Fruit fly (Drosophila melanogaster) whole organism, embryonic: Measurements from ENCODE around the gene CG13653.

Experiments
- Ada2b ChIP-seq: fragments of 200-800 bp; sonication (Bioruptor generic); IDR thresholded peaks from 2 replicates; pipeline ENCODE4 v1.3.6; 2022; ENCODE audit warnings: missing biosample characterization, missing genetic modification characterization
- Aef1 ChIP-seq: fragments of 200-800 bp; sonication (Bioruptor generic); IDR thresholded peaks from 3 replicates; pipeline ENCODE4 v1.3.6; 2022; ENCODE audit warnings: missing biosample characterization, missing genetic modification characterization
- CG10979 ChIP-seq: fragments of 200-800 bp; sonication (Bioruptor generic); optimal IDR thresholded peaks from 2 replicates; lab custom pipeline; 2018; ENCODE audit warnings: missing biosample characterization, mild to moderate bottlenecking, missing genetic modification characterization, moderate library complexity
- CG11504 ChIP-seq: fragments of 200-800 bp; sonication (Bioruptor generic); optimal IDR thresholded peaks from 3 replicates; lab custom pipeline; 2019; ENCODE audit warnings: missing biosample characterization, mild to moderate bottlenecking, missing genetic modification characterization, moderate library complexity
- CG12155 ChIP-seq: fragments of 200-800 bp; sonication (Bioruptor generic); optimal IDR thresholded peaks from 3 replicates; lab custom pipeline; 2016; ENCODE audit warnings: missing biosample characterization, missing genetic modification characterization
- CG13894 ChIP-seq: fragments of 200-800 bp; sonication (Bioruptor generic); optimal IDR thresholded peaks from 3 replicates; lab custom pipeline; 2018; ENCODE audit warnings: missing biosample characterization, mild to moderate bottlenecking, missing genetic modification characterization, moderate library complexity
- CG1603 ChIP-seq: fragments of 200-800 bp; sonication (Bioruptor generic); optimal IDR thresholded peaks from 2 replicates; lab custom pipeline; 2019; ENCODE audit warnings: missing biosample characterization, mild to moderate bottlenecking, missing genetic modification characterization, moderate library complexity
- CG16779 ChIP-seq: fragments of 200-800 bp; sonication (Bioruptor generic); IDR thresholded peaks from 2 replicates; pipeline ENCODE4 v1.3.6; 2022; ENCODE audit warnings: missing biosample characterization, missing genetic modification characterization
- CG17361 ChIP-seq: fragments of 200-800 bp; sonication (Bioruptor generic); IDR thresholded peaks from 3 replicates; pipeline ENCODE4 v1.3.6; 2022; ENCODE audit warnings: missing biosample characterization, missing genetic modification characterization
- CG17568 ChIP-seq: fragments of 200-800 bp; sonication (Bioruptor generic); optimal IDR thresholded peaks from 2 replicates; lab custom pipeline; 2018; ENCODE audit warnings: missing biosample characterization, mild to moderate bottlenecking, missing genetic modification characterization, moderate library complexity
- CG17802 ChIP-seq: fragments of 200-800 bp; sonication (Bioruptor generic); optimal IDR thresholded peaks from 2 replicates; lab custom pipeline; 2018; ENCODE audit warnings: missing biosample characterization, mild to moderate bottlenecking, missing genetic modification characterization, moderate library complexity
- CG1792 ChIP-seq: fragments of 200-800 bp; sonication (Bioruptor generic); optimal IDR thresholded peaks from 2 replicates; lab custom pipeline; 2016; ENCODE audit warnings: missing biosample characterization, missing genetic modification characterization
- CG18599 ChIP-seq: fragments of 200-800 bp; sonication (Bioruptor generic); optimal IDR thresholded peaks from 3 replicates; lab custom pipeline; 2017; ENCODE audit warnings: missing biosample characterization, missing genetic modification characterization, mild to moderate bottlenecking, moderate library complexity, missing genetic modification reagents
- CG18619 ChIP-seq: fragments of 200-800 bp; sonication (Bioruptor generic); optimal IDR thresholded peaks from 3 replicates; lab custom pipeline; 2017; ENCODE audit warnings: missing biosample characterization, mild to moderate bottlenecking, missing genetic modification characterization
- CG33213 ChIP-seq: fragments of 200-800 bp; sonication (Bioruptor generic); optimal IDR thresholded peaks from 3 replicates; lab custom pipeline; 2016; ENCODE audit warnings: missing biosample characterization, missing genetic modification characterization
- CG34422 ChIP-seq: fragments of 200-800 bp; sonication (Bioruptor generic); IDR thresholded peaks from 3 replicates; pipeline ENCODE4 v1.3.6; 2022; ENCODE audit warnings: missing biosample characterization, missing genetic modification characterization
- CG5180 ChIP-seq: fragments of 200-800 bp; sonication (Bioruptor generic); optimal IDR thresholded peaks from 3 replicates; lab custom pipeline; 2017; ENCODE audit warnings: missing biosample characterization, missing genetic modification characterization, mild to moderate bottlenecking, moderate library complexity, missing genetic modification reagents
- CG6175 ChIP-seq: fragments of 200-800 bp; sonication (Bioruptor generic); IDR thresholded peaks from 3 replicates; pipeline ENCODE4 v1.3.6; 2022; ENCODE audit warnings: missing biosample characterization, missing genetic modification characterization
- CG6254 ChIP-seq: fragments of 200-800 bp; sonication (Bioruptor generic); optimal IDR thresholded peaks from 3 replicates; lab custom pipeline; 2017; ENCODE audit warnings: mild to moderate bottlenecking, missing biosample characterization, missing genetic modification reagents, missing genetic modification characterization
- CG8281 ChIP-seq: fragments of 200-800 bp; sonication (Bioruptor generic); optimal IDR thresholded peaks from 2 replicates; lab custom pipeline; 2018; ENCODE audit warnings: missing biosample characterization, mild to moderate bottlenecking, missing genetic modification characterization, moderate library complexity
- CkIIα-i1 ChIP-seq: fragments of 200-800 bp; sonication (Bioruptor generic); IDR thresholded peaks from 2 replicates; pipeline ENCODE4 v1.3.6; 2022; ENCODE audit warnings: missing biosample characterization, missing genetic modification characterization
- Dbx ChIP-seq: fragments of 200-800 bp; sonication (Bioruptor generic); IDR thresholded peaks from 3 replicates; pipeline ENCODE4 v1.3.6; 2022; ENCODE audit warnings: missing biosample characterization, missing genetic modification characterization
- Dfd ChIP-seq, 2 experiments: fragments of >200 bp; optimal IDR thresholded peaks; 2 replicates each; lab custom pipeline; 2017; ENCODE audit warnings: missing biosample characterization in 2 of 2, missing genetic modification characterization in 2 of 2
- Dip2 ChIP-seq: fragments of 200-800 bp; sonication (Bioruptor generic); IDR thresholded peaks from 2 replicates; pipeline ENCODE4 v1.3.6; 2022; ENCODE audit warnings: missing biosample characterization, missing genetic modification characterization
- Drgx ChIP-seq: fragments of 200-800 bp; sonication (Bioruptor generic); IDR thresholded peaks from 2 replicates; pipeline ENCODE4 v1.3.6; 2022; ENCODE audit warnings: missing biosample characterization, missing genetic modification characterization
- E2f1 ChIP-seq: fragments of 200-800 bp; sonication (Bioruptor generic); IDR thresholded peaks from 2 replicates; pipeline ENCODE4 v1.3.6; 2022; ENCODE audit warnings: missing biosample characterization, missing genetic modification characterization
- ERR ChIP-seq: fragments of 200-800 bp; sonication (Bioruptor generic); optimal IDR thresholded peaks from 2 replicates; lab custom pipeline; 2016; ENCODE audit warnings: missing biosample characterization, missing genetic modification characterization
- Elba2 ChIP-seq: fragments of 200-800 bp; sonication (Bioruptor generic); optimal IDR thresholded peaks from 3 replicates; lab custom pipeline; 2016; ENCODE audit warnings: missing biosample characterization, missing genetic modification characterization
- Ets97D ChIP-seq: fragments of 200-800 bp; sonication (Bioruptor generic); optimal IDR thresholded peaks from 3 replicates; lab custom pipeline; 2016; ENCODE audit warnings: missing biosample characterization, missing genetic modification characterization
- Gsc ChIP-seq: fragments of 200-800 bp; sonication (Bioruptor generic); IDR thresholded peaks from 2 replicates; pipeline ENCODE4 v1.3.6; 2022; ENCODE audit warnings: missing biosample characterization, missing genetic modification characterization
- Lhr ChIP-seq: fragments of 200-800 bp; sonication (Bioruptor generic); optimal IDR thresholded peaks from 3 replicates; lab custom pipeline; 2017; ENCODE audit warnings: mild to moderate bottlenecking, missing biosample characterization, missing genetic modification reagents, missing genetic modification characterization
- Meics ChIP-seq: fragments of 200-800 bp; sonication (Bioruptor generic); optimal IDR thresholded peaks from 2 replicates; lab custom pipeline; 2017; ENCODE audit warnings: missing biosample characterization, mild to moderate bottlenecking, missing genetic modification characterization
- Oaz ChIP-seq: fragments of 200-800 bp; sonication (Bioruptor generic); IDR thresholded peaks from 2 replicates; pipeline ENCODE4 v1.3.6; 2022; ENCODE audit warnings: missing biosample characterization, missing genetic modification characterization
- Opbp ChIP-seq: fragments of 200-800 bp; sonication (Bioruptor generic); IDR thresholded peaks from 3 replicates; pipeline ENCODE4 v1.3.6; 2022; ENCODE audit warnings: missing biosample characterization, missing genetic modification characterization; ENCODE audit not compliant: partially characterized antibody
- Poxn ChIP-seq: fragments of 200-800 bp; sonication (Bioruptor generic); IDR thresholded peaks from 2 replicates; pipeline ENCODE4 v1.3.6; 2022; ENCODE audit warnings: missing biosample characterization, missing genetic modification characterization
- abd-A ChIP-seq: fragments of 200-800 bp; sonication (Bioruptor generic); optimal IDR thresholded peaks from 3 replicates; lab custom pipeline; 2019; ENCODE audit warnings: missing biosample characterization, mild to moderate bottlenecking, missing genetic modification characterization, moderate library complexity
- chn ChIP-seq: fragments of 200-800 bp; sonication (Bioruptor generic); optimal IDR thresholded peaks from 2 replicates; lab custom pipeline; 2016; ENCODE audit warnings: missing biosample characterization, missing genetic modification characterization
- fd3F ChIP-seq: fragments of 200-800 bp; sonication (Bioruptor generic); optimal IDR thresholded peaks from 2 replicates; lab custom pipeline; 2018; ENCODE audit warnings: missing biosample characterization, mild to moderate bottlenecking, missing genetic modification characterization, moderate library complexity
- fru ChIP-seq: fragments of >200 bp; optimal IDR thresholded peaks from 2 replicates; lab custom pipeline; 2017
- gsb-n ChIP-seq: fragments of 200-800 bp; sonication (Bioruptor generic); optimal IDR thresholded peaks from 3 replicates; lab custom pipeline; 2018; ENCODE audit warnings: missing biosample characterization, mild to moderate bottlenecking, missing genetic modification characterization
- pita ChIP-seq: fragments of 200-800 bp; sonication (Bioruptor generic); optimal IDR thresholded peaks from 2 replicates; lab custom pipeline; 2017; ENCODE audit warnings: missing biosample characterization, mild to moderate bottlenecking, missing genetic modification characterization
- prd ChIP-seq, 3 experiments: fragments of >200 bp in 2 of 3; fragments of 200-800 bp in 1 of 3; sonication (Bioruptor generic) in 1 of 3; optimal IDR thresholded peaks in 2 of 3; IDR thresholded peaks in 1 of 3; 2 replicates in 2 of 3; 3 replicates in 1 of 3; pipeline versions ENCODE4 v1.3.6 to Lab custom; 2017 to 2022; ENCODE audit warnings: missing biosample characterization in 1 of 3, missing genetic modification characterization in 1 of 3
- scrt ChIP-seq: fragments of 200-800 bp; sonication (Bioruptor generic); optimal IDR thresholded peaks from 2 replicates; lab custom pipeline; 2018; ENCODE audit warnings: missing biosample characterization, mild to moderate bottlenecking, missing genetic modification characterization, moderate library complexity
- sd ChIP-seq: fragments of 200-800 bp; sonication (Bioruptor generic); optimal IDR thresholded peaks from 3 replicates; lab custom pipeline; 2018; ENCODE audit warnings: missing biosample characterization, mild to moderate bottlenecking, missing genetic modification characterization, moderate library complexity
- sima ChIP-seq: fragments of 200-800 bp; sonication (Bioruptor generic); optimal IDR thresholded peaks from 2 replicates; lab custom pipeline; 2016; ENCODE audit warnings: missing biosample characterization, missing genetic modification characterization
- stc ChIP-seq: fragments of 200-800 bp; sonication (Bioruptor generic); IDR thresholded peaks from 2 replicates; pipeline ENCODE4 v1.3.6; 2022; ENCODE audit warnings: missing biosample characterization, missing genetic modification characterization
- tio ChIP-seq: fragments of 200-800 bp; sonication (Bioruptor generic); optimal IDR thresholded peaks from 2 replicates; lab custom pipeline; 2017; ENCODE audit warnings: missing biosample characterization, missing genetic modification characterization, inconsistent platforms
- trem ChIP-seq: fragments of 200-800 bp; optimal IDR thresholded peaks from 3 replicates; lab custom pipeline; 2019; ENCODE audit warnings: missing biosample characterization, mild to moderate bottlenecking, missing genetic modification characterization, moderate library complexity
- twi ChIP-seq: fragments of 200-800 bp; optimal IDR thresholded peaks from 2 replicates; lab custom pipeline; 2019; ENCODE audit warnings: missing biosample characterization, mild to moderate bottlenecking, missing genetic modification characterization, moderate library complexity
- wdn ChIP-seq: fragments of 200-800 bp; sonication (Bioruptor generic); IDR thresholded peaks from 2 replicates; pipeline ENCODE4 v1.3.6; 2022; ENCODE audit warnings: missing biosample characterization, missing genetic modification characterization

Gene CG13653

dm6 chr3R:25193726-25194204 lies 1.6 kb upstream of the CG13653 start, which contains the start of gene lobo (continued):
- TF ChIP-seq CG10979 (tag; lab: Kevin White, UChicago) (peak; percentile 46), fd3F (GFP tag; lab: Kevin White, UChicago) (peak; percentile 53), CG16779 (GFP tag; lab: Robert Waterston, UW) (no peak), twi (tag; lab: Kevin White, UChicago) (peak; percentile 57), CG6254 (no peak), CG1603 (tag; lab: Kevin White, UChicago) (peak; percentile 74), CG18619 (GFP tag; lab: Kevin White, UChicago) (peak; percentile 75), CG17568 (GFP tag; lab: Kevin White, UChicago) (no peak), CG17802 (tag; lab: Kevin White, UChicago) (peak; percentile 34), CG34422 (GFP tag; lab: Robert Waterston, UW) (peak; percentile 68), prd (optimal IDR thresholded peaks at IDR 0.05; lab: Kevin White, UChicago) (no peak), prd (GFP tag; IDR thresholded peaks at IDR 0.05; lab: Robert Waterston, UW) (no peak), Ada2b (GFP tag; lab: Robert Waterston, UW) (no peak), Dfd (GFP tag; optimal IDR thresholded peaks at IDR 0.05; lab: Kevin White, UChicago) (peak in 1 of 2 experiments; percentile 50), Gsc (GFP tag; lab: Robert Waterston, UW) (no peak), chn (GFP tag; lab: Kevin White, UChicago) (peak; percentile 8), CG12155 (GFP tag; lab: Kevin White, UChicago) (peak; percentile 9), CG8281 (tag; lab: Kevin White, UChicago) (no peak), Drgx (GFP tag; lab: Robert Waterston, UW) (no peak), Poxn (GFP tag; lab: Robert Waterston, UW) (0 out of 2 replicates have a peak, but pooled peaks have one; percentile 18), tio (GFP tag; lab: Kevin White, UChicago) (peak; percentile 50), CG1792 (GFP tag; lab: Kevin White, UChicago) (no peak), Lhr (GFP tag; lab: Kevin White, UChicago) (peak; percentile 82), trem (tag; lab: Kevin White, UChicago) (peak; percentile 60), sima (GFP tag; lab: Kevin White, UChicago) (peak; percentile 4), CG6175 (no peak), CG18599 (GFP tag; lab: Kevin White, UChicago) (no peak), Oaz (GFP tag; lab: Robert Waterston, UW) (peak; percentile 71; the same call in 1 of the 2 replicates), gsb-n (tag; lab: Kevin White, UChicago) (peak; percentile 28), ERR (peak; percentile 12)

- no peak for TF ChIP-seq Dip2 (GFP tag; lab: Robert Waterston, UW)
- TF ChIP-seq CG17361, result no peak
- TF ChIP-seq E2f1 (GFP tag; lab: Robert Waterston, UW), result no peak
- no peak for TF ChIP-seq CG33213
- no peak for TF ChIP-seq stc (GFP tag; lab: Robert Waterston, UW)
- no peak for TF ChIP-seq Opbp (GFP tag; lab: Robert Waterston, UW)
- no peak for TF ChIP-seq Dbx (GFP tag; lab: Robert Waterston, UW)
- TF ChIP-seq pita, result no peak
- no peak for TF ChIP-seq Elba2 (GFP tag; lab: Kevin White, UChicago)
- TF ChIP-seq Ets97D (GFP tag; lab: Kevin White, UChicago), result no peak
- TF ChIP-seq scrt, result peak; percentile 86
- TF ChIP-seq sd (tag; lab: Kevin White, UChicago), result no peak
- no peak for TF ChIP-seq Poxn (GFP tag; lab: Robert Waterston, UW)
- no peak for TF ChIP-seq CkIIα-i1 (GFP tag; lab: Robert Waterston, UW)
- no peak for TF ChIP-seq tio (GFP tag; lab: Kevin White, UChicago)
- TF ChIP-seq Meics (GFP tag; lab: Kevin White, UChicago), result no peak
- TF ChIP-seq CG11504 (tag; lab: Kevin White, UChicago), result peak; percentile 46
- peak; percentile 16 for TF ChIP-seq abd-A (tag; lab: Kevin White, UChicago)
- no peak for TF ChIP-seq CG5180 (GFP tag; lab: Kevin White, UChicago)
- TF ChIP-seq CG13894 (tag; lab: Kevin White, UChicago), result peak; percentile 91
- no peak for TF ChIP-seq Aef1 (GFP tag; lab: Robert Waterston, UW)
- no peak for TF ChIP-seq wdn
- no peak for TF ChIP-seq fru
Measured at dm6 chr3R:25199321-25199868, 4.1 kb downstream of the CG13653 start, which contains the start of gene CG13654. Gene CG13654, plus strand, starts transcription at chr3R:25199818.
